Worm (Caenorhabditis elegans): ENCODE results near the gene Y53F4B.36.
"Not testable (repeated sequence)": the region's sequence is repeated elsewhere in the genome, so short reads cannot be mapped to it uniquely, and the experiment has no call there.

Gene Y53F4B.36

DNA sequence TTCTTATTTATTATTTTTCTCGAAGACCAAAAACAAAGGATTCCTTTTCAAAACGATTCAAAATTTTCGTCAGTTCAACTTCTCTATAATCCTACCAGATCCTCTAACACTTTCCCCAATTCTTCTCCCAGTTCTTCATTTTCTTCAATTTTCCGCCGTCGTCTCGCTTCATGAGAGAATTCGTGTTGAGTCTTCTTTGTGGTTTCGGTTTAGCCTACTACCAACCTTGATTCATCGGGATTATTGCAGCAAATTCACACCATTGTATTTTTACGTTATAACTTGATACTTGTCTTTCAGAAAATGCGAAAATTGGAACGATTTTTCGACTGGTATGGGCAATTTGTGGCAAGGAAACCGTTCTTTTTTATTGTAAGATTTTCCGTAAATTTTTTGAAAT lies 17.9 kb upstream of the Y53F4B.36 start, which contains the start of gene ptr-20:
Gene ptr-20, plus strand, starts transcription at position 301 of the 400 bp plus-strand sequence.
- TF ChIP-seq flt-1 (GFP tag; IDR thresholded peaks at IDR 0.05) = no peak
- no peak for TF ChIP-seq scrt-1 (GFP tag; IDR thresholded peaks at IDR 0.05)

DNA sequence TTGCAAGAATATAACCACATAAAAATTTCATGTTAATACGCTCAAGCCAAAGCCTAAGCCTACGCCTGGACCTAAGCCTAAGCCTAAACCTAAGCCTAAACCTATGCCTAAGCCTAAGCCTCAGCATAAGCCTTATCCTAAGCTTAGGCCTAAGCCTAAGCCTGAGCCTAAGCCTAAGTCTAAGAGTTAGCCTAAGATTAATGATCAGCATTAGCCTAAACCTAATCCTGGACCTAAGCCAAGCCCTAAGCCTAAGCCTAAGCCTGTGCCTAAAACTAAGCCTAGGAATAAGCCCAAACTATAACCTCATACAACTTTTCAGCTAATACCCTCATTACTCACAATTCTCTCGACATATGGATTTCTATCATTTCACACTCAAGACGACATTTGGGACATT lies 17.4 kb upstream of the Y53F4B.36 start:
- TF ChIP-seq ceh-36 (tag; optimal IDR thresholded peaks at IDR 0.05) = peak; percentile 82
- no peak for TF ChIP-seq aly-1 (tag; optimal IDR thresholded peaks at IDR 0.05)

DNA sequence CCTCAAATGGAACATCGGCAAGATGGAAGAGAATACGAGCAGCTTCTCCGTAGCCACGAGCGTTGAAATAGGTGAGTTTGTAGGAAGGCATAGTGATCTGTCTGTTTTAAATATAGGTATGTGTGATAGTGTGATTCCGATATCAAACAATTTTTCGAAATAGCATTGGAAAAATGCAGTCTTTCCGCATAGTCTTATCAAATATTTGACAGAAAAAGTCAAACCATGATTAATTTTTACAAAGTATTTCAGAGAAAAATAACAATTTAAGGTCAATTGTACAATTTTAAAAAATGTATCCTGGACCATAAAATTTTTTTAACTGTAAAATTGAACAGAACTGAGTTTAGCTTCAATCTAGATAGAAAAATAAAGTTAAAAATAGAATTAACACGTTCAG lies 11.3 kb upstream of the Y53F4B.36 start, which contains the start of gene gst-26:
Gene gst-26, minus strand, starts transcription at position 101 of the 400 bp plus-strand sequence.
- TF ChIP-seq pes-1 (GFP tag; IDR thresholded peaks at IDR 0.05) = no peak
- no peak for TF ChIP-seq F13C5.2 (tag; optimal IDR thresholded peaks at IDR 0.05)
- TF ChIP-seq ets-7 (tag; optimal IDR thresholded peaks at IDR 0.05) = no peak
- no peak for TF ChIP-seq sea-1 (GFP tag; conservative IDR thresholded peaks at IDR 0.05)
- no peak for TF ChIP-seq tra-4 (tag; optimal IDR thresholded peaks at IDR 0.05)
- TF ChIP-seq tbx-37 (GFP tag; conservative IDR thresholded peaks at IDR 0.05) = no peak
- no peak for TF ChIP-seq ceh-13 (GFP tag; optimal IDR thresholded peaks at IDR 0.05)
- TF ChIP-seq hnd-1 (tag; optimal IDR thresholded peaks at IDR 0.05) = no peak
- no peak for TF ChIP-seq flt-1 (GFP tag; IDR thresholded peaks at IDR 0.05)
- no peak for TF ChIP-seq B0310.2 (tag; optimal IDR thresholded peaks at IDR 0.05)
- TF ChIP-seq ceh-36 (tag; optimal IDR thresholded peaks at IDR 0.05) = no peak
- TF ChIP-seq hmbx-1 (tag; optimal IDR thresholded peaks at IDR 0.05) = no peak
- TF ChIP-seq scrt-1 (GFP tag; IDR thresholded peaks at IDR 0.05) = no peak
- no peak for TF ChIP-seq hmg-4 (GFP tag; optimal IDR thresholded peaks at IDR 0.05)

DNA sequence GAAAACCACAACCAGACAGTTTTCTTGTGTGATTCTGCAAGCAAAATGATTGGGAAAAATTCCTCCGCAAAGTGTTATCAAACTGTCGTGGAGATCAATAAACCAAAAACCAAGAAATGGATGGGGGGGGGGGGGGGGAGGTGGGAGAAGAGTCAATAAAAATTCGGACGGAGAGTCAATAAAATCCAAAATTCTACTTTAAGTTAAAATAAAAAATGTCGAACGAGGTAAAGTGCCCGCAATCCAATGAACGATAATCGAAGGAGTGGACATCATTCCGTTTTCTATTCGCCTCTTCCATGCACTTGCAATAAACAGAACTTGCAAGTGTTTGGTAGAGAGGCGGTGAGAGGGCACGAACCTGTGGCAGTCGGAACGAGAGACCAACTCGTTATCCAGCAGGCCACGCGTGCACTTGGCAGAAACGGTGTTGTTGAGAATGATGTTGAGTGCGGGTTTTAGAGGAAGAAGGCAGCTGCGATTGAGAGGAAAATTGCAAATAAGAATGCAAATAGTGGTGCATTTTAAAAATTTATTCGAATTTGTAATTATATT lies 10.0 kb upstream of the Y53F4B.36 start, which contains the start of gene gst-27:
Gene gst-27, minus strand, starts transcription at position 51 of the 555 bp plus-strand sequence.
- TF ChIP-seq hmbx-1 (tag; optimal IDR thresholded peaks at IDR 0.05) = peak; percentile 43
- TF ChIP-seq F13C5.2 (tag; optimal IDR thresholded peaks at IDR 0.05) = peak; percentile 92
- TF ChIP-seq hmg-4 (GFP tag; optimal IDR thresholded peaks at IDR 0.05) = peak; percentile 92
- TF ChIP-seq B0310.2 (tag; optimal IDR thresholded peaks at IDR 0.05) = peak; percentile 76
- peak; percentile 91 for TF ChIP-seq scrt-1 (GFP tag; IDR thresholded peaks at IDR 0.05)
- peak; percentile 82 for TF ChIP-seq aly-1 (tag; optimal IDR thresholded peaks at IDR 0.05)
- TF ChIP-seq ceh-13 (GFP tag; optimal IDR thresholded peaks at IDR 0.05) = peak; percentile 75
- peak; percentile 33 for TF ChIP-seq tra-4 (tag; optimal IDR thresholded peaks at IDR 0.05)
- TF ChIP-seq flt-1 (GFP tag; IDR thresholded peaks at IDR 0.05) = peak; percentile 90
- TF ChIP-seq tbx-11 (GFP tag; IDR thresholded peaks at IDR 0.05) = peak; percentile 86
- TF ChIP-seq hnd-1 (tag; optimal IDR thresholded peaks at IDR 0.05) = peak; percentile 79
- TF ChIP-seq sea-1 (GFP tag; conservative IDR thresholded peaks at IDR 0.05) = peak; percentile 86
- no peak for TF ChIP-seq ama-1 (optimal IDR thresholded peaks at IDR 0.05)
- TF ChIP-seq tbx-37 (GFP tag; conservative IDR thresholded peaks at IDR 0.05) = peak; percentile 75
- TF ChIP-seq ets-7 (tag; optimal IDR thresholded peaks at IDR 0.05) = peak; percentile 65
- peak; percentile 81 for TF ChIP-seq ceh-36 (tag; optimal IDR thresholded peaks at IDR 0.05)
- peak; percentile 88 for TF ChIP-seq pes-1 (GFP tag; IDR thresholded peaks at IDR 0.05)

- no peak for TF ChIP-seq tbx-11 (GFP tag; IDR thresholded peaks at IDR 0.05)
Observed at ce11 chrII:15167340-15167739, 8.4 kb upstream of the Y53F4B.36 start, which contains the start of gene gst-28. gst-28 (minus strand) TSS chrII:15167577.

DNA sequence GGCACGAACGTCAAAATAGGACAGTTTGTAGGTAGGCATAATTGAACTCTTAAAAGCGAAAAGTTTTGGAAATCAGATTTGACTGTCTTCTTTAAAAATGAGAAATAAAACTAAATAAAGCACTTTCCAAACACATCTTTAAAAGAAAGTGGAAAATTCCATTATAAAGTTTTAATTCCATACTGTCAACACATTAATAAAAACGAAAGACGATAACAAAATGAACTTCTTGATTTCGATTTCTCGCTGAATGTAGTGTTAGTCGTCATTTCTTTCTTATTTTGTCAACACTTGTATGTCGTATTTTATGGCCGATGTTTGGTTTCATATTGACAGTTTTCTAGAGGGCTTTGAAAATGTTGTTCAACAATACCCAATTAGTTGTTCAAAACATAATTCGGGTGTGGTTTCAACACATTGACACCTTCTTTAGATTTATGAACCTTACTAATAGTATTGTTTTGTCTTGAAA lies 5.9 kb upstream of the Y53F4B.36 start, which contains the start of gene gst-29:
Gene gst-29, minus strand, starts transcription at position 51 of the 472 bp plus-strand sequence.
- no peak for TF ChIP-seq hmbx-1 (tag; optimal IDR thresholded peaks at IDR 0.05)
- TF ChIP-seq hnd-1 (tag; optimal IDR thresholded peaks at IDR 0.05) = no peak
- no peak for TF ChIP-seq ceh-36 (tag; optimal IDR thresholded peaks at IDR 0.05)
- no peak for TF ChIP-seq sea-1 (GFP tag; conservative IDR thresholded peaks at IDR 0.05)
- TF ChIP-seq B0310.2 (tag; optimal IDR thresholded peaks at IDR 0.05) = no peak
- no peak for TF ChIP-seq tra-4 (tag; optimal IDR thresholded peaks at IDR 0.05)
- no peak for TF ChIP-seq pes-1 (GFP tag; IDR thresholded peaks at IDR 0.05)
- no peak for TF ChIP-seq hmg-4 (GFP tag; optimal IDR thresholded peaks at IDR 0.05)
- TF ChIP-seq flt-1 (GFP tag; IDR thresholded peaks at IDR 0.05) = no peak
- no peak for TF ChIP-seq ets-7 (tag; optimal IDR thresholded peaks at IDR 0.05)
- no peak for TF ChIP-seq F13C5.2 (tag; optimal IDR thresholded peaks at IDR 0.05)
- no peak for TF ChIP-seq tbx-11 (GFP tag; IDR thresholded peaks at IDR 0.05)
- TF ChIP-seq ceh-13 (GFP tag; optimal IDR thresholded peaks at IDR 0.05) = no peak
- TF ChIP-seq tbx-37 (GFP tag; conservative IDR thresholded peaks at IDR 0.05) = no peak
- TF ChIP-seq aly-1 (tag; optimal IDR thresholded peaks at IDR 0.05) = no peak
- no peak for TF ChIP-seq scrt-1 (GFP tag; IDR thresholded peaks at IDR 0.05)
- TF ChIP-seq ama-1 (optimal IDR thresholded peaks at IDR 0.05) = no peak

DNA sequence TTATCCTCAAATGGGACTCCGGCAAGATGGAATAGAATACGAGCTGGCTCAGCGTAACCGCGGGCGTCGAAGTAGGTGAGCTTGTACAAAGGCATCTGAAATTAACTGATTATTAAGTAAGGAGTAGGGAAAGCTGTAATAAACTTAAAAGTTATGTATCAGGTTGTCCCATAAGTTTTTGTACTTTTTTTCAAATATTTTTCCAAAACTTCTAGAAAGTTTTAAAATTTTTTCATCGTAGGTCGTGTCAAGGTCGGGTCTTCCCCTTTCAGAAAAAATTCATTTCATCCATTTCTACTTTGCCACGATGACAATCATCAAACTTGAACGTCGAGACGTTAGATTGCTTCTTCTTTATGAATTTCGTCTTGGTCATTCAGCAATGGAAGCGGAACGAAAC lies 3.9 kb upstream of the Y53F4B.36 start, which contains the start of gene gst-39:
Gene gst-39, minus strand, starts transcription at position 101 of the 400 bp plus-strand sequence.
- not testable (repeated sequence) for TF ChIP-seq ceh-36 (tag; optimal IDR thresholded peaks at IDR 0.05); tra-4 (tag; optimal IDR thresholded peaks at IDR 0.05); tbx-11 (GFP tag; IDR thresholded peaks at IDR 0.05)

ce11 chrII:15173174-15173573 lies 2.6 kb upstream of the Y53F4B.36 start:
- no peak for TF ChIP-seq ceh-36 (tag; optimal IDR thresholded peaks at IDR 0.05)
